Fruit fly (Drosophila melanogaster) whole organism, embryonic: ENCODE results near the gene CG7530.

ENCODE experiments used
- Atf6 ChIP-seq: fragments of 200-800 bp; sonication (Bioruptor generic); IDR thresholded peaks from 2 replicates; pipeline ENCODE4 v1.3.6; 2022; ENCODE audit warnings: missing biosample characterization, missing genetic modification characterization
- Bteb2 ChIP-seq: fragments of 200-800 bp; sonication (Bioruptor generic); optimal IDR thresholded peaks from 2 replicates; lab custom pipeline; 2016; ENCODE audit warnings: missing biosample characterization, missing genetic modification characterization
- CG11398 ChIP-seq: fragments of 200-800 bp; sonication (Bioruptor generic); optimal IDR thresholded peaks from 2 replicates; lab custom pipeline; 2016; ENCODE audit warnings: missing biosample characterization, missing genetic modification characterization
- CG12071 ChIP-seq: fragments of 200-800 bp; sonication (Bioruptor generic); optimal IDR thresholded peaks from 3 replicates; lab custom pipeline; 2018; ENCODE audit warnings: missing biosample characterization, mild to moderate bottlenecking, missing genetic modification characterization
- CG12299 ChIP-seq: fragments of 200-800 bp; sonication (Bioruptor generic); optimal IDR thresholded peaks from 2 replicates; lab custom pipeline; 2018; ENCODE audit warnings: missing biosample characterization, mild to moderate bottlenecking, missing genetic modification characterization
- CG14667 ChIP-seq: fragments of 200-800 bp; sonication (Bioruptor generic); IDR thresholded peaks from 2 replicates; pipeline ENCODE4 v1.3.6; 2022; ENCODE audit warnings: missing biosample characterization, missing genetic modification characterization
- CG16813 ChIP-seq: fragments of 200-800 bp; sonication (Bioruptor generic); IDR thresholded peaks from 3 replicates; pipeline ENCODE4 v1.3.6; 2022; ENCODE audit warnings: missing biosample characterization, missing genetic modification characterization; ENCODE audit not compliant: partially characterized antibody
- CG17361 ChIP-seq: fragments of 200-800 bp; sonication (Bioruptor generic); IDR thresholded peaks from 3 replicates; pipeline ENCODE4 v1.3.6; 2022; ENCODE audit warnings: missing biosample characterization, missing genetic modification characterization
- CG18011 ChIP-seq: fragments of 200-800 bp; sonication (Bioruptor generic); optimal IDR thresholded peaks from 2 replicates; lab custom pipeline; 2017; ENCODE audit warnings: missing biosample characterization, missing genetic modification characterization, mild to moderate bottlenecking, moderate library complexity, missing genotype
- CG2199 ChIP-seq: fragments of 200-800 bp; sonication (Bioruptor generic); IDR thresholded peaks from 3 replicates; pipeline ENCODE4 v1.3.6; 2022; ENCODE audit warnings: missing biosample characterization, missing genetic modification characterization
- CG32532 ChIP-seq: fragments of 200-800 bp; sonication (Bioruptor generic); IDR thresholded peaks from 2 replicates; pipeline ENCODE4 v1.3.6; 2022; ENCODE audit warnings: missing biosample characterization, missing genetic modification characterization
- CG33557 ChIP-seq: fragments of 200-800 bp; sonication (Bioruptor generic); optimal IDR thresholded peaks from 2 replicates; lab custom pipeline; 2019; ENCODE audit warnings: missing biosample characterization, mild to moderate bottlenecking, missing genetic modification characterization, moderate library complexity
- CG8478 ChIP-seq: fragments of >200 bp; optimal IDR thresholded peaks from 2 replicates; lab custom pipeline; 2018
- Dfd ChIP-seq, 2 experiments: fragments of >200 bp; optimal IDR thresholded peaks; 2 replicates each; lab custom pipeline; 2017; ENCODE audit warnings: missing biosample characterization in 2 of 2, missing genetic modification characterization in 2 of 2
- Doc3 ChIP-seq: fragments of 200-800 bp; sonication (Bioruptor generic); IDR thresholded peaks from 3 replicates; pipeline ENCODE4 v1.3.6; 2022; ENCODE audit warnings: missing biosample characterization, missing genetic modification characterization; ENCODE audit not compliant: partially characterized antibody
- Drgx ChIP-seq: fragments of 200-800 bp; sonication (Bioruptor generic); IDR thresholded peaks from 2 replicates; pipeline ENCODE4 v1.3.6; 2022; ENCODE audit warnings: missing biosample characterization, missing genetic modification characterization
- Fer1 ChIP-seq: fragments of 200-800 bp; sonication (Bioruptor generic); optimal IDR thresholded peaks from 2 replicates; lab custom pipeline; 2017; ENCODE audit warnings: missing biosample characterization, mild to moderate bottlenecking, missing genetic modification characterization
- HLH54F ChIP-seq: fragments of 200-800 bp; sonication (Bioruptor generic); optimal IDR thresholded peaks from 3 replicates; lab custom pipeline; 2016; ENCODE audit warnings: missing biosample characterization, missing genetic modification characterization
- HmgZ ChIP-seq: fragments of 200-800 bp; sonication (Bioruptor generic); optimal IDR thresholded peaks from 2 replicates; lab custom pipeline; 2018; ENCODE audit warnings: missing biosample characterization, mild to moderate bottlenecking, missing genetic modification characterization
- Max ChIP-seq: fragments of 200-800 bp; sonication (Bioruptor generic); optimal IDR thresholded peaks from 2 replicates; lab custom pipeline; 2016; ENCODE audit warnings: missing biosample characterization, mild to moderate bottlenecking, missing genetic modification characterization
- Med ChIP-seq: fragments of 200-800 bp; sonication (Bioruptor generic); peaks from one replicate; lab custom pipeline; 2016; ENCODE audit warnings: missing biosample characterization, missing genetic modification characterization, mild to moderate bottlenecking, inconsistent platforms, moderate library complexity
- Nf-YC ChIP-seq: fragments of 200-800 bp; optimal IDR thresholded peaks from 3 replicates; lab custom pipeline; 2019; ENCODE audit warnings: missing biosample characterization, mild to moderate bottlenecking, missing genetic modification characterization, moderate library complexity
- Optix ChIP-seq: fragments of 200-800 bp; sonication (Bioruptor generic); IDR thresholded peaks from 3 replicates; pipeline ENCODE4 v1.3.6; 2022; ENCODE audit warnings: missing biosample characterization, missing genetic modification characterization
- Ravus ChIP-seq: fragments of 200-800 bp; sonication (Bioruptor generic); IDR thresholded peaks from 2 replicates; pipeline ENCODE4 v1.3.6; 2022; ENCODE audit warnings: missing biosample characterization, missing genetic modification characterization
- Stat92E ChIP-seq, 3 experiments: fragments of >200 bp in 2 of 3; fragments of 200-800 bp in 1 of 3; sonication (Bioruptor generic) in 1 of 3; optimal IDR thresholded peaks; 2 replicates each; lab custom pipeline; 2017 to 2019; ENCODE audit warnings: missing biosample characterization in 3 of 3, missing genetic modification characterization in 3 of 3, mild to moderate bottlenecking in 1 of 3, moderate library complexity in 1 of 3
- Trl ChIP-seq, 3 experiments: fragments of >200 bp in 2 of 3; fragments of 200-800 bp in 1 of 3; sonication (Bioruptor generic) in 1 of 3; optimal IDR thresholded peaks; 2 replicates in 1 of 3; 3 replicates in 2 of 3; lab custom pipeline; 2016 to 2017; ENCODE audit warnings: missing biosample characterization in 1 of 3, missing genetic modification characterization in 1 of 3
- YL-1 ChIP-seq: fragments of 200-800 bp; sonication (Bioruptor generic); optimal IDR thresholded peaks from 3 replicates; lab custom pipeline; 2017; ENCODE audit warnings: missing biosample characterization, mild to moderate bottlenecking, missing genetic modification characterization
- abd-A ChIP-seq: fragments of 200-800 bp; sonication (Bioruptor generic); optimal IDR thresholded peaks from 3 replicates; lab custom pipeline; 2019; ENCODE audit warnings: missing biosample characterization, mild to moderate bottlenecking, missing genetic modification characterization, moderate library complexity
- amos ChIP-seq: fragments of 200-800 bp; sonication (Bioruptor generic); IDR thresholded peaks from 2 replicates; pipeline ENCODE4 v1.3.6; 2022; ENCODE audit warnings: missing biosample characterization, missing genetic modification characterization; ENCODE audit not compliant: partially characterized antibody
- ato ChIP-seq: fragments of 200-800 bp; sonication (Bioruptor generic); IDR thresholded peaks from 2 replicates; pipeline ENCODE4 v1.3.6; 2022; ENCODE audit warnings: missing biosample characterization, missing genetic modification characterization; ENCODE audit not compliant: partially characterized antibody
- bsh ChIP-seq, 2 experiments: fragments of 200-800 bp; sonication (Bioruptor generic); optimal IDR thresholded peaks; 2 replicates each; lab custom pipeline; 2017 to 2018; ENCODE audit warnings: mild to moderate bottlenecking in 2 of 2, missing biosample characterization in 2 of 2, missing genetic modification characterization in 2 of 2, moderate library complexity in 1 of 2
- crol ChIP-seq: fragments of 200-800 bp; sonication (Bioruptor generic); IDR thresholded peaks from 2 replicates; pipeline ENCODE4 v1.3.6; 2022; ENCODE audit warnings: missing biosample characterization, missing genetic modification characterization
- crp ChIP-seq, 2 experiments: fragments of 200-800 bp; sonication (Bioruptor generic); optimal IDR thresholded peaks; 2 replicates in 1 of 2; 3 replicates in 1 of 2; lab custom pipeline; 2017; ENCODE audit warnings: missing biosample characterization in 2 of 2, missing genetic modification characterization in 2 of 2, mild to moderate bottlenecking in 1 of 2, moderate library complexity in 1 of 2
- dan ChIP-seq: fragments of 200-800 bp; sonication (Bioruptor generic); IDR thresholded peaks from 2 replicates; pipeline ENCODE4 v1.3.6; 2022; ENCODE audit warnings: missing biosample characterization, missing genetic modification characterization
- exex ChIP-seq: fragments of 200-800 bp; sonication (Bioruptor generic); optimal IDR thresholded peaks from 4 replicates; lab custom pipeline; 2018; ENCODE audit warnings: missing biosample characterization, mild to moderate bottlenecking, missing genetic modification characterization, moderate library complexity
- kah ChIP-seq: fragments of 200-800 bp; sonication (Bioruptor generic); optimal IDR thresholded peaks from 2 replicates; lab custom pipeline; 2018; ENCODE audit warnings: missing biosample characterization, mild to moderate bottlenecking, missing genetic modification characterization
- kni ChIP-seq: fragments of 200-800 bp; sonication (Bioruptor generic); optimal IDR thresholded peaks from 3 replicates; lab custom pipeline; 2017; ENCODE audit warnings: mild to moderate bottlenecking, missing biosample characterization, missing genetic modification reagents, missing genetic modification characterization
- lab ChIP-seq: fragments of 200-800 bp; sonication (Bioruptor generic); optimal IDR thresholded peaks from 3 replicates; lab custom pipeline; 2017; ENCODE audit warnings: missing biosample characterization, missing genetic modification characterization, mild to moderate bottlenecking, moderate library complexity, missing genetic modification reagents
- mam ChIP-seq: fragments of 200-800 bp; sonication (Bioruptor generic); optimal IDR thresholded peaks from 3 replicates; lab custom pipeline; 2016; ENCODE audit warnings: missing biosample characterization, missing genetic modification characterization
- nau ChIP-seq: fragments of 200-800 bp; sonication (Bioruptor generic); optimal IDR thresholded peaks from 3 replicates; lab custom pipeline; 2017; ENCODE audit warnings: missing biosample characterization, mild to moderate bottlenecking, missing genetic modification characterization, missing genetic modification reagents
- nerfin-2 ChIP-seq: fragments of 200-800 bp; sonication (Bioruptor generic); IDR thresholded peaks from 2 replicates; pipeline ENCODE4 v1.3.6; 2022; ENCODE audit warnings: missing biosample characterization, missing genetic modification characterization; ENCODE audit not compliant: partially characterized antibody
- nmo ChIP-seq: fragments of 200-800 bp; sonication (Bioruptor generic); optimal IDR thresholded peaks from 2 replicates; lab custom pipeline; 2018; ENCODE audit warnings: missing biosample characterization, mild to moderate bottlenecking, missing genetic modification characterization, moderate library complexity
- onecut ChIP-seq: fragments of 200-800 bp; sonication (Bioruptor generic); IDR thresholded peaks from 2 replicates; pipeline ENCODE4 v1.3.6; 2022; ENCODE audit warnings: missing biosample characterization, missing genetic modification characterization
- sqz ChIP-seq: fragments of 200-800 bp; sonication (Bioruptor generic); optimal IDR thresholded peaks from 3 replicates; lab custom pipeline; 2018; ENCODE audit warnings: missing biosample characterization, mild to moderate bottlenecking, missing genetic modification characterization
- tna ChIP-seq: fragments of 200-800 bp; sonication (Bioruptor generic); IDR thresholded peaks from 2 replicates; pipeline ENCODE4 v1.3.6; 2022; ENCODE audit warnings: missing biosample characterization, missing genetic modification characterization; ENCODE audit not compliant: partially characterized antibody
- unc-4 ChIP-seq: fragments of 200-800 bp; sonication (Bioruptor generic); IDR thresholded peaks from 2 replicates; pipeline ENCODE4 v1.3.6; 2022; ENCODE audit warnings: missing biosample characterization, missing genetic modification characterization; ENCODE audit not compliant: partially characterized antibody
- wdn ChIP-seq: fragments of 200-800 bp; sonication (Bioruptor generic); IDR thresholded peaks from 2 replicates; pipeline ENCODE4 v1.3.6; 2022; ENCODE audit warnings: missing biosample characterization, missing genetic modification characterization
- z ChIP-seq: fragments of 200-800 bp; sonication (Bioruptor generic); IDR thresholded peaks from 3 replicates; pipeline ENCODE4 v1.3.6; 2022; ENCODE audit warnings: missing biosample characterization, missing genetic modification characterization
- zf30C ChIP-seq: fragments of 200-800 bp; sonication (Bioruptor generic); optimal IDR thresholded peaks from 3 replicates; lab custom pipeline; 2018; ENCODE audit warnings: missing biosample characterization, mild to moderate bottlenecking, missing genetic modification characterization

The CG7530 gene

dm6 chr3R:14739088-14739487, 7.8 kb upstream of the CG7530 start (continued):
- TF ChIP-seq Ravus (GFP tag; lab: Robert Waterston, UW): no peak
- peak; percentile 82 for TF ChIP-seq CG8478 (lab: Kevin White, UChicago)
- TF ChIP-seq dan: no peak
- TF ChIP-seq mam: no peak
- TF ChIP-seq onecut (GFP tag; lab: Robert Waterston, UW): peak; percentile 49
- no peak for TF ChIP-seq Max (GFP tag; lab: Kevin White, UChicago)
- TF ChIP-seq Med (GFP tag; lab: Kevin White, UChicago): peak; percentile 84
- peak; percentile 23 for TF ChIP-seq nau (GFP tag; lab: Kevin White, UChicago)
- peak; percentile 58 for TF ChIP-seq CG12071
- peak; percentile 62 for TF ChIP-seq Drgx
- no peak for TF ChIP-seq CG33557 (GFP tag; lab: Kevin White, UChicago)
- no peak for TF ChIP-seq CG11398
- peak; percentile 75 for TF ChIP-seq YL-1 (GFP tag; lab: Kevin White, UChicago)
- TF ChIP-seq sqz (GFP tag; lab: Kevin White, UChicago): peak; percentile 62
- peak in 1 of 2 experiments; percentile 61 for TF ChIP-seq crp (GFP tag; optimal IDR thresholded peaks at IDR 0.05; lab: Kevin White, UChicago)
- peak; percentile 70 for TF ChIP-seq exex (tag; lab: Kevin White, UChicago)
- TF ChIP-seq amos: peak; percentile 41; the same call in 1 of the 2 replicates
- peak; percentile 82; the same call in 2 of the 3 replicates for TF ChIP-seq CG2199
- peak; percentile 99 for TF ChIP-seq abd-A (tag; lab: Kevin White, UChicago)
- TF ChIP-seq CG18011 (GFP tag; lab: Kevin White, UChicago): no peak
- TF ChIP-seq CG12299 (tag; lab: Kevin White, UChicago): peak; percentile 52
- peak; percentile 54 for TF ChIP-seq Atf6 (GFP tag; lab: Robert Waterston, UW)
- TF ChIP-seq unc-4 (GFP tag; lab: Robert Waterston, UW): peak; percentile 28; the same call in 1 of the 2 replicates
- peak; percentile 89 for TF ChIP-seq Nf-YC (tag; lab: Kevin White, UChicago)
- TF ChIP-seq crol (GFP tag; lab: Robert Waterston, UW): peak; percentile 62
- no peak for TF ChIP-seq nerfin-2 (GFP tag; lab: Robert Waterston, UW)
- peak; percentile 56 for TF ChIP-seq HmgZ (tag; lab: Kevin White, UChicago)
- peak; percentile 66 for TF ChIP-seq lab (GFP tag; lab: Kevin White, UChicago)
- TF ChIP-seq HLH54F: no peak
- TF ChIP-seq wdn (GFP tag; lab: Robert Waterston, UW): 0 out of 2 replicates have a peak, but pooled peaks have one; percentile 33
- no peak for TF ChIP-seq kah (GFP tag; lab: Kevin White, UChicago)
- TF ChIP-seq kni (GFP tag; lab: Kevin White, UChicago): peak; percentile 32
- no peak for TF ChIP-seq CG14667 (GFP tag; lab: Robert Waterston, UW)
- TF ChIP-seq z (GFP tag; lab: Robert Waterston, UW): no peak
- no peak for TF ChIP-seq Bteb2
- no peak for TF ChIP-seq Dfd (GFP tag; optimal IDR thresholded peaks at IDR 0.05; lab: Kevin White, UChicago)
- TF ChIP-seq Trl (optimal IDR thresholded peaks at IDR 0.05; lab: Kevin White, UChicago): peak; percentile 37 to 43
- TF ChIP-seq Trl (GFP tag; optimal IDR thresholded peaks at IDR 0.05; lab: Kevin White, UChicago): peak; percentile 7
- peak in 1 of 3 experiments; percentile 19 for TF ChIP-seq Stat92E (GFP tag; optimal IDR thresholded peaks at IDR 0.05; lab: Kevin White, UChicago)
- 0 out of 3 replicates have a peak, but pooled peaks have one; percentile 25 for TF ChIP-seq Optix
- no peak for TF ChIP-seq Doc3 (GFP tag; lab: Robert Waterston, UW)
- TF ChIP-seq nmo (GFP tag; lab: Kevin White, UChicago): peak; percentile 13
- peak; percentile 16 for TF ChIP-seq zf30C (GFP tag; lab: Kevin White, UChicago)
- peak; percentile 23; the same call in 1 of the 3 replicates for TF ChIP-seq CG16813 (GFP tag; lab: Robert Waterston, UW)
- peak; percentile 44; the same call in 1 of the 2 replicates for TF ChIP-seq tna (GFP tag; lab: Robert Waterston, UW)
- no peak for TF ChIP-seq CG17361 (GFP tag; lab: Robert Waterston, UW)
- TF ChIP-seq CG32532 (GFP tag; lab: Robert Waterston, UW): peak; percentile 49
- TF ChIP-seq ato (GFP tag; lab: Robert Waterston, UW): 0 out of 2 replicates have a peak, but pooled peaks have one; percentile 46
- TF ChIP-seq Fer1 (GFP tag; lab: Kevin White, UChicago): peak; percentile 35
- TF ChIP-seq bsh (GFP tag; optimal IDR thresholded peaks at IDR 0.05; lab: Kevin White, UChicago): no peak
